Fruit fly (Drosophila melanogaster): ENCODE results near the gene CG10958.

Gene CG10958

dm6 chrX:8112715-8113114 lies 19.4 kb upstream of the CG10958 start (continued):
- peak; percentile 35 for TF ChIP-seq CG10209 (GFP tag; optimal IDR thresholded peaks at IDR 0.05)
- no peak for TF ChIP-seq Optix (GFP tag; IDR thresholded peaks at IDR 0.05)
- no peak for TF ChIP-seq cg (GFP tag; optimal IDR thresholded peaks at IDR 0.05)
- TF ChIP-seq Stat92E (GFP tag; optimal IDR thresholded peaks at IDR 0.05) = no peak
- TF ChIP-seq CG17186 (GFP tag; optimal IDR thresholded peaks at IDR 0.05) = no peak
- TF ChIP-seq bcd (GFP tag; optimal IDR thresholded peaks at IDR 0.05) = no peak
- no peak for TF ChIP-seq emc (GFP tag; optimal IDR thresholded peaks at IDR 0.05)
- no peak for TF ChIP-seq bbx (GFP tag; IDR thresholded peaks at IDR 0.05; ENCODE audit: partially characterized antibody)
- TF ChIP-seq unc-4 (GFP tag; IDR thresholded peaks at IDR 0.05; ENCODE audit: partially characterized antibody) = no peak
- no peak for TF ChIP-seq CG11247 (GFP tag; IDR thresholded peaks at IDR 0.05)
- no peak for TF ChIP-seq CG2116 (GFP tag; optimal IDR thresholded peaks at IDR 0.05)
- peak; percentile 10 for TF ChIP-seq fd3F (GFP tag; optimal IDR thresholded peaks at IDR 0.05)
- TF ChIP-seq slou (GFP tag; optimal IDR thresholded peaks at IDR 0.05) = peak; percentile 8
- TF ChIP-seq CG12219 (GFP tag; optimal IDR thresholded peaks at IDR 0.05) = no peak
- no peak for TF ChIP-seq wor (GFP tag; IDR thresholded peaks at IDR 0.05)
- TF ChIP-seq CG18011 (GFP tag; optimal IDR thresholded peaks at IDR 0.05) = no peak
- no peak for TF ChIP-seq YL-1 (GFP tag; optimal IDR thresholded peaks at IDR 0.05)
- TF ChIP-seq crol (GFP tag; IDR thresholded peaks at IDR 0.05) = no peak
- TF ChIP-seq CG12104 (GFP tag; optimal IDR thresholded peaks at IDR 0.05) = no peak
- no peak for TF ChIP-seq otp (GFP tag; IDR thresholded peaks at IDR 0.05)
- no peak for TF ChIP-seq zen (tag; optimal IDR thresholded peaks at IDR 0.05)
- TF ChIP-seq D (optimal IDR thresholded peaks at IDR 0.05) = no peak
- no peak for TF ChIP-seq D (GFP tag; optimal IDR thresholded peaks at IDR 0.05)
- no peak for TF ChIP-seq Lim3 (GFP tag; IDR thresholded peaks at IDR 0.05)
- no peak for TF ChIP-seq CG11093 (GFP tag; IDR thresholded peaks at IDR 0.05)
- no peak for TF ChIP-seq CG9797 (GFP tag; optimal IDR thresholded peaks at IDR 0.05)
- TF ChIP-seq NC2β (GFP tag; optimal IDR thresholded peaks at IDR 0.05) = no peak
- no peak for TF ChIP-seq CG10274 (GFP tag; optimal IDR thresholded peaks at IDR 0.05)
- no peak for TF ChIP-seq pho (GFP tag; optimal IDR thresholded peaks at IDR 0.05)
- peak; percentile 56 for TF ChIP-seq CG3281 (GFP tag; optimal IDR thresholded peaks at IDR 0.05)
- TF ChIP-seq sim (GFP tag; IDR thresholded peaks at IDR 0.05) = no peak
- TF ChIP-seq CG14050 (GFP tag; IDR thresholded peaks at IDR 0.05) = no peak
- no peak for TF ChIP-seq CG3726 (GFP tag; IDR thresholded peaks at IDR 0.05)
- no peak for TF ChIP-seq mld (GFP tag; IDR thresholded peaks at IDR 0.05; ENCODE audit: partially characterized antibody)
- TF ChIP-seq CG12391 (tag; optimal IDR thresholded peaks at IDR 0.05) = no peak
- no peak for TF ChIP-seq CG6689 (GFP tag; IDR thresholded peaks at IDR 0.05)
- TF ChIP-seq insv (GFP tag; optimal IDR thresholded peaks at IDR 0.05) = no peak
- no peak for TF ChIP-seq CG3838 (GFP tag; optimal IDR thresholded peaks at IDR 0.05)
- no peak for TF ChIP-seq hkb (optimal IDR thresholded peaks at IDR 0.05)
- peak; percentile 39; the same call in 1 of the 2 replicates for TF ChIP-seq hkb (GFP tag; IDR thresholded peaks at IDR 0.05)
- no peak for TF ChIP-seq ems (GFP tag; optimal IDR thresholded peaks at IDR 0.05)
- TF ChIP-seq CG11504 (tag; optimal IDR thresholded peaks at IDR 0.05) = peak; percentile 46
- TF ChIP-seq CG7963 (GFP tag; IDR thresholded peaks at IDR 0.05; ENCODE audit: partially characterized antibody) = no peak
- TF ChIP-seq CG17802 (tag; optimal IDR thresholded peaks at IDR 0.05) = no peak
- TF ChIP-seq CG11696 (GFP tag; IDR thresholded peaks at IDR 0.05) = no peak
- no peak for TF ChIP-seq CG16779 (GFP tag; IDR thresholded peaks at IDR 0.05)
- no peak for TF ChIP-seq CG3407 (GFP tag; optimal IDR thresholded peaks at IDR 0.05)
- peak; percentile 45 for TF ChIP-seq CG15269 (tag; optimal IDR thresholded peaks at IDR 0.05)
- no peak for TF ChIP-seq CG10979 (tag; optimal IDR thresholded peaks at IDR 0.05)
- no peak for TF ChIP-seq CG42726 (GFP tag; IDR thresholded peaks at IDR 0.05; ENCODE audit: partially characterized antibody)
- TF ChIP-seq CG1233 (GFP tag; optimal IDR thresholded peaks at IDR 0.05) = no peak
- TF ChIP-seq CG17612 (GFP tag; IDR thresholded peaks at IDR 0.05) = no peak

Measured in whole organism, embryonic.